Worm (Caenorhabditis elegans): Measurements from ENCODE around the gene nop-1.

nop-1 gene

ce11 chrIII:5965839-5966463, 7.4 kb downstream of the nop-1 start, which contains the start of gene dct-6:
Gene dct-6 (plus strand): TSS chrIII:5966413.
- TF ChIP-seq snpc-3.4 (tag; optimal IDR thresholded peaks at IDR 0.05) = no peak
- TF ChIP-seq ztf-28 (GFP tag; IDR thresholded peaks at IDR 0.05) = no peak
- TF ChIP-seq hmg-1.2 (GFP tag; IDR thresholded peaks at IDR 0.05) = no peak
- peak; percentile 41 for TF ChIP-seq nhr-80 (tag; optimal IDR thresholded peaks at IDR 0.05)
- no peak for TF ChIP-seq let-607 (tag; optimal IDR thresholded peaks at IDR 0.05)

ce11 chrIII:5967640-5968039, 9.1 kb downstream of the nop-1 start:
- no peak for TF ChIP-seq F52B5.7 (tag; optimal IDR thresholded peaks at IDR 0.05)
- TF ChIP-seq F33H1.4 (GFP tag; IDR thresholded peaks at IDR 0.05) = no peak
- TF ChIP-seq lag-1 (GFP tag; IDR thresholded peaks at IDR 0.05) = no peak
- no peak for TF ChIP-seq hlh-26 (GFP tag; conservative IDR thresholded peaks at IDR 0.05)
- no peak for TF ChIP-seq ztf-26 (tag; optimal IDR thresholded peaks at IDR 0.05)
- TF ChIP-seq aptf-3 (GFP tag; IDR thresholded peaks at IDR 0.05) = no peak
- TF ChIP-seq dpff-1 (tag; optimal IDR thresholded peaks at IDR 0.05) = no peak
- no peak for TF ChIP-seq nhr-179 (tag; optimal IDR thresholded peaks at IDR 0.05)
- TF ChIP-seq C17E4.6 (GFP tag; IDR thresholded peaks at IDR 0.05) = no peak
- TF ChIP-seq akir-1 (GFP tag; optimal IDR thresholded peaks at IDR 0.05) = no peak
- TF ChIP-seq let-607 (tag; optimal IDR thresholded peaks at IDR 0.05) = no peak
- TF ChIP-seq Y67H2A.10 (GFP tag; conservative IDR thresholded peaks at IDR 0.05) = no peak

- no peak for TF ChIP-seq nhr-179 (tag; optimal IDR thresholded peaks at IDR 0.05)
- TF ChIP-seq dpl-1 (GFP tag; optimal IDR thresholded peaks at IDR 0.05) = no peak
- TF ChIP-seq Y67H2A.10 (GFP tag; conservative IDR thresholded peaks at IDR 0.05) = no peak
- no peak for TF ChIP-seq ama-1 (optimal IDR thresholded peaks at IDR 0.05)
- TF ChIP-seq ama-1 (GFP tag; optimal IDR thresholded peaks at IDR 0.05) = no peak
- no peak for TF ChIP-seq lin-35 (GFP tag; optimal IDR thresholded peaks at IDR 0.05)
- no peak for TF ChIP-seq mes-4 (tag; optimal IDR thresholded peaks at IDR 0.05)
- TF ChIP-seq tbp1 (GFP tag; optimal IDR thresholded peaks at IDR 0.05) = no peak
- TF ChIP-seq Y95B8A.8 (GFP tag; IDR thresholded peaks at IDR 0.05) = no peak
- no peak for TF ChIP-seq snpc-3.4 (tag; optimal IDR thresholded peaks at IDR 0.05)
Observed at ce11 chrIII:5975005-5975730, 16.6 kb downstream of the nop-1 start, which contains the start of gene mlp-1. Gene mlp-1 (minus strand): TSS chrIII:5975055.

DNA sequence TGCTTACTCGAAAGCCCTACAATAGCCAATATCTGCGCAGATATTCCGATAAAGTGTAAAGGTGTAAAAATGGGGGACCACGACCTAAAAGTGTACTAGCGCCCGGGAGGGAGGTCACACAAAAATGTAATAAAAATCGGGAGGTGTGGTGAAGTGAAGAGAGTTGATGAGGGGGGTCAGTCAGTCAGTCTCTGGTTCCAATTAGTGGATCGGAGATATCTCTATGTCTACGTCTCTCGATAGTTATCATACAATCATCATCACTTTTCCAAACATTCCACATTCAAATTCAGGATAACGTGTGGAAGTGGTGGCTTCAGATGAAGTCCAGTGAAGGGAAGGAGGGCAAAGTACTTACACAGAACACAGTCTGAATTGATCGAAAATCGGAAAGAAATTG, 17.5 kb downstream of the nop-1 start:
- TF ChIP-seq nfya-2 (GFP tag; IDR thresholded peaks at IDR 0.05) (no peak), T07F8.4 (tag; optimal IDR thresholded peaks at IDR 0.05) (no peak), hmg-1.2 (GFP tag; IDR thresholded peaks at IDR 0.05) (no peak)

ce11 chrIII:5980274-5980918, 21.9 kb downstream of the nop-1 start:
- TF ChIP-seq Y79H2A.3 (GFP tag; conservative IDR thresholded peaks at IDR 0.05) = no peak
- no peak for TF ChIP-seq zfh-2 (GFP tag; conservative IDR thresholded peaks at IDR 0.05)
- peak; percentile 66; the same call in 1 of the 2 replicates for TF ChIP-seq hmg-1.2 (GFP tag; IDR thresholded peaks at IDR 0.05)

ce11 chrIII:5981407-5981806, 22.9 kb downstream of the nop-1 start:
- no peak for TF ChIP-seq sea-2 (GFP tag; IDR thresholded peaks at IDR 0.05)
- TF ChIP-seq dox-1 (GFP tag; IDR thresholded peaks at IDR 0.05) = no peak
- peak; percentile 83 for TF ChIP-seq nhr-80 (tag; optimal IDR thresholded peaks at IDR 0.05)
- TF ChIP-seq ets-4 (GFP tag; optimal IDR thresholded peaks at IDR 0.05) = peak; percentile 38
- no peak for TF ChIP-seq cebp-1 (GFP tag; IDR thresholded peaks at IDR 0.05)
- TF ChIP-seq cebp-1 (tag; optimal IDR thresholded peaks at IDR 0.05) = peak; percentile 41
- no peak for TF ChIP-seq nfya-1 (tag; optimal IDR thresholded peaks at IDR 0.05; ENCODE audit: borderline replicate concordance, insufficient read depth)
- TF ChIP-seq him-1 (tag; optimal IDR thresholded peaks at IDR 0.05) = no peak

Measured in whole organism, young adult.